Fruit fly (Drosophila melanogaster): ENCODE data around the gene MFS10.
A peak's percentile ranks its signal among the peaks of the same experiment; 100 is the strongest.

Gene MFS10

dm6 chrX:13089920-13090655 lies 38.7 kb upstream of the MFS10 start, which contains the start of gene hep (continued):
- peak in 1 of 2 experiments; percentile 44 for TF ChIP-seq bsh (GFP tag; optimal IDR thresholded peaks at IDR 0.05)
- no peak for TF ChIP-seq CG13624 (GFP tag; optimal IDR thresholded peaks at IDR 0.05)
- no peak for TF ChIP-seq CG12155 (GFP tag; optimal IDR thresholded peaks at IDR 0.05)
- TF ChIP-seq CG17829 (tag; optimal IDR thresholded peaks at IDR 0.05), result no peak
- no peak for TF ChIP-seq CG31388 (GFP tag; optimal IDR thresholded peaks at IDR 0.05)
- TF ChIP-seq ac (GFP tag; optimal IDR thresholded peaks at IDR 0.05), result no peak
- TF ChIP-seq NFAT (GFP tag; IDR thresholded peaks at IDR 0.05), result no peak
- no peak for TF ChIP-seq CG6765 (GFP tag; optimal IDR thresholded peaks at IDR 0.05)
- peak; percentile 2 for TF ChIP-seq CG12769 (tag; optimal IDR thresholded peaks at IDR 0.05)
- no peak for TF ChIP-seq Taf1 (GFP tag; IDR thresholded peaks at IDR 0.05)
- no peak for TF ChIP-seq CG14441 (GFP tag; IDR thresholded peaks at IDR 0.05)
- TF ChIP-seq zen2 (GFP tag; IDR thresholded peaks at IDR 0.05; ENCODE audit: partially characterized antibody), result peak; percentile 74
- TF ChIP-seq CG14965 (GFP tag; optimal IDR thresholded peaks at IDR 0.05; ENCODE audit: borderline replicate concordance), result no peak
- TF ChIP-seq CG8478 (optimal IDR thresholded peaks at IDR 0.05), result peak; percentile 87
- peak; percentile 84 for TF ChIP-seq Dref (GFP tag; IDR thresholded peaks at IDR 0.05)
- no peak for TF ChIP-seq cwo (GFP tag; optimal IDR thresholded peaks at IDR 0.05)
- peak; percentile 95 for TF ChIP-seq chinmo (GFP tag; IDR thresholded peaks at IDR 0.05; ENCODE audit: partially characterized antibody)
- TF ChIP-seq HLH4C (GFP tag; IDR thresholded peaks at IDR 0.05; ENCODE audit: partially characterized antibody), result peak; percentile 86
- no peak for TF ChIP-seq org-1 (GFP tag; optimal IDR thresholded peaks at IDR 0.05)
- TF ChIP-seq gfzf (GFP tag; optimal IDR thresholded peaks at IDR 0.05), result no peak
- TF ChIP-seq CG17328 (GFP tag; IDR thresholded peaks at IDR 0.05), result no peak
- no peak for TF ChIP-seq Gsc (GFP tag; IDR thresholded peaks at IDR 0.05)
- no peak for TF ChIP-seq da (GFP tag; optimal IDR thresholded peaks at IDR 0.05)
- TF ChIP-seq CG10147 (GFP tag; optimal IDR thresholded peaks at IDR 0.05), result no peak
- no peak for TF ChIP-seq croc (GFP tag; conservative IDR thresholded peaks at IDR 0.05)
- no peak for TF ChIP-seq stwl (tag; optimal IDR thresholded peaks at IDR 0.05)
- TF ChIP-seq CG13287 (GFP tag; IDR thresholded peaks at IDR 0.05; ENCODE audit: partially characterized antibody), result peak; percentile 75
- peak; percentile 20 for TF ChIP-seq CG15514 (GFP tag; optimal IDR thresholded peaks at IDR 0.05)
- peak; percentile 77 for TF ChIP-seq CG14860 (GFP tag; IDR thresholded peaks at IDR 0.05; ENCODE audit: partially characterized antibody)
- TF ChIP-seq CG11560 (tag; IDR thresholded peaks at IDR 0.05), result no peak
- no peak for TF ChIP-seq CG15479 (GFP tag; optimal IDR thresholded peaks at IDR 0.05)
- no peak for TF ChIP-seq scrt (GFP tag; optimal IDR thresholded peaks at IDR 0.05)
- no peak for TF ChIP-seq Oaz (GFP tag; IDR thresholded peaks at IDR 0.05)
- TF ChIP-seq sob (GFP tag; IDR thresholded peaks at IDR 0.05), result no peak
- no peak for TF ChIP-seq Ravus (GFP tag; IDR thresholded peaks at IDR 0.05)
- TF ChIP-seq CG6854 (GFP tag; optimal IDR thresholded peaks at IDR 0.05), result no peak
- peak; percentile 13 for TF ChIP-seq CG12659 (GFP tag; optimal IDR thresholded peaks at IDR 0.05)
- TF ChIP-seq CG17612 (GFP tag; IDR thresholded peaks at IDR 0.05), result no peak
- no peak for TF ChIP-seq esg (GFP tag; conservative IDR thresholded peaks at IDR 0.05)
- TF ChIP-seq sr (GFP tag; IDR thresholded peaks at IDR 0.05), result no peak
- peak; percentile 45 to 77 for TF ChIP-seq Trl (optimal IDR thresholded peaks at IDR 0.05)
- no peak for TF ChIP-seq Trl (GFP tag; optimal IDR thresholded peaks at IDR 0.05)
- no peak for TF ChIP-seq CG10366 (GFP tag; IDR thresholded peaks at IDR 0.05)
- no peak for TF ChIP-seq dan (GFP tag; IDR thresholded peaks at IDR 0.05)
- no peak for TF ChIP-seq crc (GFP tag; optimal IDR thresholded peaks at IDR 0.05)
- TF ChIP-seq CG12744 (GFP tag; optimal IDR thresholded peaks at IDR 0.05), result no peak
- no peak for TF ChIP-seq stc (GFP tag; IDR thresholded peaks at IDR 0.05)
- peak; percentile 82 for TF ChIP-seq CG4617 (GFP tag; optimal IDR thresholded peaks at IDR 0.05; ENCODE audit: borderline replicate concordance)
- no peak for TF ChIP-seq gt (GFP tag; IDR thresholded peaks at IDR 0.05)
- peak; percentile 72 for TF ChIP-seq hbn (GFP tag; IDR thresholded peaks at IDR 0.05; ENCODE audit: partially characterized antibody)

All from whole organism, embryonic.